Worm (Caenorhabditis elegans): Measurements from ENCODE around the gene M70.2.

Gene M70.2

DNA sequence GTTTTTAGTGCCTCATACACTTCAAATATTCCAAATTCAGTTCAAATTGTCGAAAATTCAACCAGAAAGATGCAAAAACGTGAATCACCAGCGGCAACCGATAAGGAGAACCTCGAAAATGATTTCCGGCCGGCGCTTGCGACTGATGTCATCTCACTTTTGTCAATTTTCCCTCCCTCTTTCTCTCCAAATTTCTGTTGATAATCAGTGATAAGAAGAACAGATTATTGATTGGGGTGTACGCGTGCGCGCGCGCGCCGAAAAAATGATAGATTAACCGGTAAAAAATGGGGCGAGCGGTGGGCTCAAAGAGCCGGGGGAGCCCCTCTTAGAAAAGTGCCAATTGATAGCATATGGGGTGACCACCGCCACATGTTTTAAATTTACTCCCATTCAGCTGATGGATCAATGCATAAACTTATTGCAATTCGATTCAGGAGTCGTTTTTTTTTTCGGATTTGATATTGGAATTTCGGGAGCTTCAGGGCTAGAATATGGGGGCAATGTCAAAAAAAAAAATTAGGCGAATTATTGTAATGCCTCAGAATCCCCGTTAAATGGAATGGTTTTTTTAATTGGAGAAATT lies 41.7 kb downstream of the M70.2 start (continued):
- TF ChIP-seq hlh-4 (tag; optimal IDR thresholded peaks at IDR 0.05) (no peak), unc-130 (tag; optimal IDR thresholded peaks at IDR 0.05) (no peak), nhr-237 (tag; optimal IDR thresholded peaks at IDR 0.05) (no peak), alr-1 (tag; optimal IDR thresholded peaks at IDR 0.05; ENCODE audit: borderline replicate concordance) (no peak), lin-35 (GFP tag; optimal IDR thresholded peaks at IDR 0.05) (peak in 1 of 2 experiments; percentile 36), ztf-11 (tag; optimal IDR thresholded peaks at IDR 0.05) (no peak), efl-1 (optimal IDR thresholded peaks at IDR 0.05) (no peak), efl-1 (GFP tag; optimal IDR thresholded peaks at IDR 0.05 in 1 of 2) (peak in 1 of 2 experiments; percentile 52), nhr-90 (tag; optimal IDR thresholded peaks at IDR 0.05; ENCODE audit: poor library complexity) (no peak), sptf-1 (tag; optimal IDR thresholded peaks at IDR 0.05) (no peak), hlh-17 (GFP tag; optimal IDR thresholded peaks at IDR 0.05; ENCODE audit: borderline replicate concordance) (no peak), mep-1 (tag; optimal IDR thresholded peaks at IDR 0.05) (no peak), dsc-1 (tag; optimal IDR thresholded peaks at IDR 0.05) (peak; percentile 85), rnt-1 (tag; optimal IDR thresholded peaks at IDR 0.05) (no peak), unc-86 (tag; optimal IDR thresholded peaks at IDR 0.05) (no peak), isw-1 (GFP tag; IDR thresholded peaks at IDR 0.05) (no peak), nhr-20 (tag; optimal IDR thresholded peaks at IDR 0.05) (no peak), C16A3.4 (tag; optimal IDR thresholded peaks at IDR 0.05) (no peak), elt-2 (tag; optimal IDR thresholded peaks at IDR 0.05) (peak; percentile 75), nhr-11 (tag; optimal IDR thresholded peaks at IDR 0.05) (no peak), blmp-1 (tag; optimal IDR thresholded peaks at IDR 0.05) (peak; percentile 51), vab-15 (tag; optimal IDR thresholded peaks at IDR 0.05) (no peak), lin-14 (GFP tag; optimal IDR thresholded peaks at IDR 0.05) (no peak), zag-1 (tag; optimal IDR thresholded peaks at IDR 0.05) (no peak), fkh-4 (tag; optimal IDR thresholded peaks at IDR 0.05; ENCODE audit: borderline replicate concordance) (peak; percentile 59), pqm-1 (tag; optimal IDR thresholded peaks at IDR 0.05) (peak; percentile 25), elt-3 (tag; optimal IDR thresholded peaks at IDR 0.05) (peak in 1 of 6 experiments; percentile 62), ceh-82 (tag; optimal IDR thresholded peaks at IDR 0.05) (no peak), unc-30 (tag; optimal IDR thresholded peaks at IDR 0.05) (no peak), sup-37 (GFP tag; optimal IDR thresholded peaks at IDR 0.05) (no peak)

- no peak for TF ChIP-seq sox-4 (tag; optimal IDR thresholded peaks at IDR 0.05)
- no peak for TF ChIP-seq hpl-2 (GFP tag; optimal IDR thresholded peaks at IDR 0.05)
- no peak for TF ChIP-seq snu-23 (GFP tag; optimal IDR thresholded peaks at IDR 0.05)
These were observed 49.3 kb downstream of the M70.2 start for ce11 chrIV:2292119-2292518.

All from whole organism, L1 larva.